Fruit fly (Drosophila melanogaster) whole organism, embryonic: ENCODE data around the gene nAChRalpha2.

Source experiments
- Abd-B ChIP-seq: fragments of 200-800 bp; sonication (Bioruptor generic); optimal IDR thresholded peaks from 2 replicates; lab custom pipeline; 2018; ENCODE audit warnings: missing biosample characterization, mild to moderate bottlenecking, missing genetic modification characterization, moderate library complexity
- B-H1 ChIP-seq: fragments of 200-800 bp; sonication (Bioruptor generic); IDR thresholded peaks from 3 replicates; pipeline ENCODE4 v1.3.6; 2022; ENCODE audit warnings: missing biosample characterization, missing genetic modification characterization
- C15 ChIP-seq: fragments of 200-800 bp; sonication (Bioruptor generic); IDR thresholded peaks from 3 replicates; pipeline ENCODE4 v1.3.6; 2022; ENCODE audit warnings: missing biosample characterization, missing genetic modification characterization
- CG10321 ChIP-seq: fragments of 200-800 bp; sonication (Bioruptor generic); IDR thresholded peaks from 2 replicates; pipeline ENCODE4 v1.3.6; 2022; ENCODE audit warnings: missing biosample characterization, missing genetic modification characterization
- CG10431 ChIP-seq: fragments of 200-800 bp; sonication (Bioruptor generic); optimal IDR thresholded peaks from 3 replicates; lab custom pipeline; 2018; ENCODE audit warnings: missing biosample characterization, mild to moderate bottlenecking, missing genetic modification characterization
- CG12219 ChIP-seq: fragments of 200-800 bp; sonication (Bioruptor generic); optimal IDR thresholded peaks from 3 replicates; lab custom pipeline; 2018; ENCODE audit warnings: missing biosample characterization, mild to moderate bottlenecking, missing genetic modification characterization
- CG1233 ChIP-seq: fragments of 200-800 bp; sonication (Bioruptor generic); optimal IDR thresholded peaks from 4 replicates; lab custom pipeline; 2018; ENCODE audit warnings: missing biosample characterization, mild to moderate bottlenecking, missing genetic modification characterization
- CG12942 ChIP-seq: fragments of 200-800 bp; sonication (Bioruptor generic); optimal IDR thresholded peaks from 3 replicates; lab custom pipeline; 2016; ENCODE audit warnings: missing biosample characterization, missing genetic modification characterization
- CG13123 ChIP-seq: fragments of 200-800 bp; sonication (Bioruptor generic); optimal IDR thresholded peaks from 2 replicates; lab custom pipeline; 2016; ENCODE audit warnings: missing biosample characterization, missing genetic modification characterization
- CG13894 ChIP-seq: fragments of 200-800 bp; sonication (Bioruptor generic); optimal IDR thresholded peaks from 3 replicates; lab custom pipeline; 2018; ENCODE audit warnings: missing biosample characterization, mild to moderate bottlenecking, missing genetic modification characterization, moderate library complexity
- CG14050 ChIP-seq: fragments of 200-800 bp; sonication (Bioruptor generic); IDR thresholded peaks from 3 replicates; pipeline ENCODE4 v1.3.6; 2022; ENCODE audit warnings: missing biosample characterization, missing genetic modification characterization
- CG15696 ChIP-seq: fragments of 200-800 bp; sonication (Bioruptor generic); optimal IDR thresholded peaks from 2 replicates; lab custom pipeline; 2019; ENCODE audit warnings: missing biosample characterization, mild to moderate bottlenecking, missing genetic modification characterization, moderate library complexity
- CG16863 ChIP-seq: fragments of 200-800 bp; sonication (Bioruptor generic); optimal IDR thresholded peaks from 3 replicates; lab custom pipeline; 2016; ENCODE audit warnings: missing biosample characterization, missing genetic modification characterization
- CG17829 ChIP-seq: fragments of 200-800 bp; optimal IDR thresholded peaks from 2 replicates; lab custom pipeline; 2019; ENCODE audit warnings: missing biosample characterization, mild to moderate bottlenecking, missing genetic modification characterization, moderate library complexity
- CG2120 ChIP-seq: fragments of 200-800 bp; sonication (Bioruptor generic); optimal IDR thresholded peaks from 3 replicates; lab custom pipeline; 2016; ENCODE audit warnings: missing biosample characterization, missing genetic modification characterization
- CG2202 ChIP-seq: fragments of 200-800 bp; sonication (Bioruptor generic); optimal IDR thresholded peaks from 2 replicates; lab custom pipeline; 2018; ENCODE audit warnings: missing biosample characterization, mild to moderate bottlenecking, missing genetic modification characterization
- CG31224 ChIP-seq: fragments of 200-800 bp; sonication (Bioruptor generic); IDR thresholded peaks from 2 replicates; pipeline ENCODE4 v1.3.6; 2022; ENCODE audit warnings: missing biosample characterization, missing genetic modification characterization
- CG3726 ChIP-seq: fragments of 200-800 bp; sonication (Bioruptor generic); IDR thresholded peaks from 3 replicates; pipeline ENCODE4, ENCODE4 v1.3.6; 2022; ENCODE audit warnings: missing biosample characterization, missing genetic modification characterization
- CG3847 ChIP-seq: fragments of 200-800 bp; sonication (Bioruptor generic); IDR thresholded peaks from 2 replicates; pipeline ENCODE4 v1.3.6; 2022; ENCODE audit warnings: missing biosample characterization, missing genetic modification characterization
- CG4282 ChIP-seq: fragments of 200-800 bp; sonication (Bioruptor generic); optimal IDR thresholded peaks from 2 replicates; lab custom pipeline; 2016; ENCODE audit warnings: missing biosample characterization, missing genetic modification characterization
- CG4820 ChIP-seq: fragments of 200-800 bp; sonication (Bioruptor generic); optimal IDR thresholded peaks from 3 replicates; lab custom pipeline; 2016; ENCODE audit warnings: missing biosample characterization, missing genetic modification characterization
- CG6791 ChIP-seq: fragments of 200-800 bp; sonication (Bioruptor generic); IDR thresholded peaks from 3 replicates; pipeline ENCODE4 v1.3.6; 2022; ENCODE audit warnings: missing biosample characterization, missing genetic modification characterization; ENCODE audit not compliant: partially characterized antibody
- CG7963 ChIP-seq: fragments of 200-800 bp; sonication (Bioruptor generic); IDR thresholded peaks from 3 replicates; pipeline ENCODE4 v1.3.6; 2022; ENCODE audit warnings: missing biosample characterization, missing genetic modification characterization; ENCODE audit not compliant: partially characterized antibody
- CG8924 ChIP-seq: fragments of 200-800 bp; optimal IDR thresholded peaks from 3 replicates; lab custom pipeline; 2019; ENCODE audit warnings: missing biosample characterization, mild to moderate bottlenecking, missing genetic modification characterization, moderate library complexity
- CG9876 ChIP-seq: fragments of 200-800 bp; sonication (Bioruptor generic); optimal IDR thresholded peaks from 2 replicates; lab custom pipeline; 2016; ENCODE audit warnings: missing biosample characterization, missing genetic modification characterization
- CoRest ChIP-seq: fragments of 200-800 bp; sonication (Bioruptor generic); optimal IDR thresholded peaks from 3 replicates; lab custom pipeline; 2018; ENCODE audit warnings: missing biosample characterization, mild to moderate bottlenecking, missing genetic modification characterization, moderate library complexity
- Hmr ChIP-seq: fragments of 200-800 bp; sonication (Bioruptor generic); optimal IDR thresholded peaks from 3 replicates; lab custom pipeline; 2017; ENCODE audit warnings: mild to moderate bottlenecking, missing biosample characterization, missing genetic modification reagents, missing genetic modification characterization
- Hr39 ChIP-seq: fragments of >200 bp; optimal IDR thresholded peaks from 2 replicates; lab custom pipeline; 2017
- MTF-1 ChIP-seq: fragments of 200-800 bp; sonication (Bioruptor generic); optimal IDR thresholded peaks from 2 replicates; lab custom pipeline; 2018; ENCODE audit warnings: missing biosample characterization, mild to moderate bottlenecking, missing genetic modification characterization, borderline replicate concordance
- Oli ChIP-seq: fragments of 200-800 bp; sonication (Bioruptor generic); optimal IDR thresholded peaks from 2 replicates; lab custom pipeline; 2018; ENCODE audit warnings: missing biosample characterization, mild to moderate bottlenecking, missing genetic modification characterization, moderate library complexity
- Sox100B ChIP-seq: fragments of 200-800 bp; sonication (Bioruptor generic); optimal IDR thresholded peaks from 3 replicates; lab custom pipeline; 2018; ENCODE audit warnings: missing biosample characterization, mild to moderate bottlenecking, missing genetic modification characterization
- Taf1 ChIP-seq: fragments of 200-800 bp; sonication (Bioruptor generic); IDR thresholded peaks from 2 replicates; pipeline ENCODE4 v1.3.6; 2022; ENCODE audit warnings: missing biosample characterization, missing genetic modification characterization
- Xbp1 ChIP-seq: fragments of 200-800 bp; sonication (Bioruptor generic); optimal IDR thresholded peaks from 3 replicates; lab custom pipeline; 2016; ENCODE audit warnings: missing biosample characterization, mild to moderate bottlenecking, missing genetic modification characterization
- YL-1 ChIP-seq: fragments of 200-800 bp; sonication (Bioruptor generic); optimal IDR thresholded peaks from 3 replicates; lab custom pipeline; 2017; ENCODE audit warnings: missing biosample characterization, mild to moderate bottlenecking, missing genetic modification characterization
- chif ChIP-seq, 2 experiments: fragments of 200-800 bp; sonication (Bioruptor generic); optimal IDR thresholded peaks; 3 replicates each; lab custom pipeline; 2016; ENCODE audit warnings: missing biosample characterization in 2 of 2, missing genetic modification characterization in 2 of 2
- corto ChIP-seq: fragments of 200-800 bp; sonication (Bioruptor generic); optimal IDR thresholded peaks from 2 replicates; lab custom pipeline; 2016; ENCODE audit warnings: missing biosample characterization, mild to moderate bottlenecking, missing genetic modification characterization, moderate library complexity
- crc ChIP-seq: fragments of 200-800 bp; sonication (Bioruptor generic); optimal IDR thresholded peaks from 2 replicates; lab custom pipeline; 2016; ENCODE audit warnings: missing biosample characterization, missing genetic modification characterization
- dati ChIP-seq: fragments of 200-800 bp; sonication (Bioruptor generic); IDR thresholded peaks from 2 replicates; pipeline ENCODE4 v1.3.6; 2022; ENCODE audit warnings: missing biosample characterization, missing genetic modification characterization
- gt ChIP-seq: fragments of 200-800 bp; sonication (Bioruptor generic); IDR thresholded peaks from 2 replicates; pipeline ENCODE4 v1.3.6; 2022; ENCODE audit warnings: missing biosample characterization, missing genetic modification characterization
- maf-S ChIP-seq: fragments of 200-800 bp; sonication (Bioruptor generic); optimal IDR thresholded peaks from 2 replicates; lab custom pipeline; 2016; ENCODE audit warnings: missing biosample characterization, missing genetic modification characterization
- mam ChIP-seq: fragments of 200-800 bp; sonication (Bioruptor generic); optimal IDR thresholded peaks from 3 replicates; lab custom pipeline; 2016; ENCODE audit warnings: missing biosample characterization, missing genetic modification characterization
- mld ChIP-seq: fragments of 200-800 bp; sonication (Bioruptor generic); IDR thresholded peaks from 3 replicates; pipeline ENCODE4 v1.3.6; 2022; ENCODE audit warnings: missing biosample characterization, missing genetic modification characterization; ENCODE audit not compliant: partially characterized antibody
- nerfin-2 ChIP-seq: fragments of 200-800 bp; sonication (Bioruptor generic); IDR thresholded peaks from 2 replicates; pipeline ENCODE4 v1.3.6; 2022; ENCODE audit warnings: missing biosample characterization, missing genetic modification characterization; ENCODE audit not compliant: partially characterized antibody
- otp ChIP-seq: fragments of 200-800 bp; sonication (Bioruptor generic); IDR thresholded peaks from 3 replicates; pipeline ENCODE4, ENCODE4 v1.3.6; 2022; ENCODE audit warnings: missing biosample characterization, missing genetic modification characterization
- p53 ChIP-seq: fragments of 200-800 bp; sonication (Bioruptor generic); optimal IDR thresholded peaks from 2 replicates; lab custom pipeline; 2016; ENCODE audit warnings: missing biosample characterization, missing genetic modification characterization
- phol ChIP-seq: fragments of 200-800 bp; sonication (Bioruptor generic); optimal IDR thresholded peaks from 3 replicates; lab custom pipeline; 2018; ENCODE audit warnings: missing biosample characterization, mild to moderate bottlenecking, missing genetic modification characterization, moderate library complexity
- seq ChIP-seq: fragments of 200-800 bp; sonication (Bioruptor generic); IDR thresholded peaks from 2 replicates; pipeline ENCODE4 v1.3.6; 2022; ENCODE audit warnings: missing biosample characterization, missing genetic modification characterization
- sisA ChIP-seq: fragments of 200-800 bp; sonication (Bioruptor generic); IDR thresholded peaks from 2 replicates; pipeline ENCODE4 v1.3.6; 2022; ENCODE audit warnings: missing biosample characterization, missing genetic modification characterization
- tin ChIP-seq: fragments of 200-800 bp; sonication (Bioruptor generic); optimal IDR thresholded peaks from 3 replicates; lab custom pipeline; 2016; ENCODE audit warnings: missing biosample characterization, missing genetic modification characterization
- toy ChIP-seq: fragments of 200-800 bp; sonication (Bioruptor generic); IDR thresholded peaks from 2 replicates; pipeline ENCODE4 v1.3.6; 2022; ENCODE audit warnings: missing biosample characterization, missing genetic modification characterization
- trem ChIP-seq: fragments of 200-800 bp; optimal IDR thresholded peaks from 3 replicates; lab custom pipeline; 2019; ENCODE audit warnings: missing biosample characterization, mild to moderate bottlenecking, missing genetic modification characterization, moderate library complexity
- vfl ChIP-seq: fragments of 200-800 bp; sonication (Bioruptor generic); optimal IDR thresholded peaks from 2 replicates; lab custom pipeline; 2016; ENCODE audit warnings: missing biosample characterization, missing genetic modification characterization
- z ChIP-seq: fragments of 200-800 bp; sonication (Bioruptor generic); IDR thresholded peaks from 3 replicates; pipeline ENCODE4 v1.3.6; 2022; ENCODE audit warnings: missing biosample characterization, missing genetic modification characterization

nAChRalpha2 gene

DNA sequence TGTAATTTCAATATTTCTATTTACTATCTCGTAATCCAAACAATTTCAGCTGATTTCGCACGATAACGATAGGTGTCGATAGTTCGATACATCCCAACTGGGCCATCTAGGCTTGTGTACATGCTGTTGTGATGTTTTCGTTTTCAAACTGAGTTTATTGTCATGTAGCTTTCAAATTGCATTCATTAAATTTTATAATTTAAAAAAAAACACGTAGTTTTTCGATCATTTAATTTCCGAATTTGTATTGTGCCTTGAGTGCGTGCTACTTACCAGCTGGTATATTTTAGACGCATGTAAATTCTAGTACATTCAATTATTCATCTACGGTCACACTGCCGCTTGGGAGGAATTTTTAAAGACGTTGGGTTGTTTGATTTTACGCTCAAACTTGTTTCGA, 45.1 kb downstream of the nAChRalpha2 start, which contains the start of the genes CG13623 and ana1 (continued):
- TF ChIP-seq dati (GFP tag; lab: Robert Waterston, UW) (no peak), Sox100B (GFP tag; lab: Kevin White, UChicago) (no peak), corto (no peak), MTF-1 (GFP tag; lab: Kevin White, UChicago) (no peak), C15 (no peak), seq (no peak), gt (GFP tag; lab: Robert Waterston, UW) (no peak), maf-S (GFP tag; lab: Kevin White, UChicago) (no peak), chif (GFP tag; optimal IDR thresholded peaks at IDR 0.05; lab: Kevin White, UChicago) (no peak), z (GFP tag; lab: Robert Waterston, UW) (no peak), Abd-B (GFP tag; lab: Kevin White, UChicago) (no peak), CG3726 (no peak), CG9876 (GFP tag; lab: Kevin White, UChicago) (no peak), B-H1 (GFP tag; lab: Robert Waterston, UW) (no peak), p53 (GFP tag; lab: Kevin White, UChicago) (no peak), CG13123 (no peak), mam (GFP tag; lab: Kevin White, UChicago) (no peak), trem (tag; lab: Kevin White, UChicago) (peak; percentile 69), vfl (GFP tag; lab: Kevin White, UChicago) (no peak), CG14050 (GFP tag; lab: Robert Waterston, UW) (no peak), YL-1 (peak; percentile 80), CG7963 (no peak), Hr39 (lab: Kevin White, UChicago) (no peak), nerfin-2 (no peak), CG3847 (GFP tag; lab: Robert Waterston, UW) (peak; percentile 27; the same call in 1 of the 2 replicates), tin (no peak), CG12942 (GFP tag; lab: Kevin White, UChicago) (no peak), CG4282 (GFP tag; lab: Kevin White, UChicago) (no peak), sisA (GFP tag; lab: Robert Waterston, UW) (no peak), CG31224 (GFP tag; lab: Robert Waterston, UW) (no peak), CG1233 (no peak), Taf1 (GFP tag; lab: Robert Waterston, UW) (no peak), CoRest (peak; percentile 34), crc (GFP tag; lab: Kevin White, UChicago) (no peak), CG17829 (tag; lab: Kevin White, UChicago) (no peak), CG2120 (GFP tag; lab: Kevin White, UChicago) (no peak), Xbp1 (GFP tag; lab: Kevin White, UChicago) (no peak), CG8924 (tag; lab: Kevin White, UChicago) (no peak), CG13894 (no peak), phol (tag; lab: Kevin White, UChicago) (no peak), CG4820 (no peak), CG12219 (GFP tag; lab: Kevin White, UChicago) (no peak), CG10321 (GFP tag; lab: Robert Waterston, UW) (no peak), mld (GFP tag; lab: Robert Waterston, UW) (no peak), CG15696 (tag; lab: Kevin White, UChicago) (no peak), CG6791 (no peak), CG10431 (no peak), CG2202 (no peak), CG16863 (GFP tag; lab: Kevin White, UChicago) (no peak), otp (GFP tag; lab: Robert Waterston, UW) (no peak), toy (GFP tag; lab: Robert Waterston, UW) (no peak), Oli (tag; lab: Kevin White, UChicago) (no peak), Hmr (GFP tag; lab: Kevin White, UChicago) (no peak)
